Worm (Caenorhabditis elegans) whole organism, midembryonic: ENCODE data around the gene taf-6.2.

ENCODE experiments used
- cog-1 ChIP-seq: sonication (generic microtip); optimal IDR thresholded peaks from 2 replicates; lab custom pipeline; 2016; ENCODE audit warnings: missing genetic modification characterization, missing compliant biosample characterization
- flt-1 ChIP-seq: fragments of 200-800 bp; sonication (Bioruptor generic); IDR thresholded peaks from 2 replicates; pipeline ENCODE4 v1.3.6; 2022; ENCODE audit warnings: missing genetic modification characterization, missing compliant biosample characterization
- med-1 ChIP-seq: sonication (generic microtip); optimal IDR thresholded peaks from 2 replicates; lab custom pipeline; 2017; ENCODE audit warnings: missing genetic modification characterization, mild to moderate bottlenecking, missing compliant biosample characterization, antibody characterized with exemption, missing genetic modification reagents; ENCODE audit not compliant: insufficient read depth
- ref-1 ChIP-seq: fragments of 200-800 bp; sonication (Bioruptor generic); conservative IDR thresholded peaks from 2 replicates; pipeline ENCODE4 v1.3.6; 2022; ENCODE audit warnings: missing genetic modification reagents, missing genetic modification characterization, missing compliant biosample characterization
- ztf-23 ChIP-seq: fragments of 200-800 bp; sonication (Bioruptor generic); IDR thresholded peaks from 2 replicates; pipeline ENCODE4 v1.3.6; 2022; ENCODE audit warnings: missing genetic modification reagents, missing genetic modification characterization, missing compliant biosample characterization

- TF ChIP-seq flt-1 (GFP tag; lab: Robert Waterston, UW) (no peak), ref-1 (GFP tag; lab: Robert Waterston, UW) (no peak), med-1 (GFP tag; lab: Kevin White, UChicago) (no peak), cog-1 (tag; lab: Kevin White, UChicago) (no peak), ztf-23 (GFP tag; lab: Robert Waterston, UW) (no peak)
Measured at ce11 chrIV:3653420-3653823, 41.1 kb downstream of the taf-6.2 start.
